Fruit fly (Drosophila melanogaster) whole organism, embryonic: ENCODE data around the gene CG10063.
A peak's percentile ranks its signal among the peaks of the same experiment; 100 is the strongest.

Source experiments
- Ada2b ChIP-seq: fragments of 200-800 bp; sonication (Bioruptor generic); IDR thresholded peaks from 2 replicates; pipeline ENCODE4 v1.3.6; 2022; ENCODE audit warnings: missing biosample characterization, missing genetic modification characterization
- Adf1 ChIP-seq: fragments of 200-800 bp; sonication (Bioruptor generic); IDR thresholded peaks from 2 replicates; pipeline ENCODE4 v1.3.6; 2022; ENCODE audit warnings: missing biosample characterization, missing genetic modification characterization
- CG10267 ChIP-seq: fragments of 200-800 bp; sonication (Bioruptor generic); optimal IDR thresholded peaks from 2 replicates; lab custom pipeline; 2018; ENCODE audit warnings: missing biosample characterization, mild to moderate bottlenecking, missing genetic modification characterization, moderate library complexity
- CG10274 ChIP-seq: fragments of 200-800 bp; sonication (Bioruptor generic); optimal IDR thresholded peaks from 3 replicates; lab custom pipeline; 2017; ENCODE audit warnings: missing biosample characterization, mild to moderate bottlenecking, missing genetic modification characterization
- CG11093 ChIP-seq: fragments of 200-800 bp; sonication (Bioruptor generic); IDR thresholded peaks from 3 replicates; pipeline ENCODE4 v1.3.6; 2022; ENCODE audit warnings: missing biosample characterization, missing genetic modification characterization
- CG11560 ChIP-seq: fragments of 200-800 bp; sonication (Bioruptor generic); IDR thresholded peaks from 3 replicates; pipeline ENCODE4 v1.3.6; 2022; ENCODE audit warnings: missing biosample characterization, missing genetic modification characterization
- CG13287 ChIP-seq: fragments of 200-800 bp; sonication (Bioruptor generic); IDR thresholded peaks from 2 replicates; pipeline ENCODE4 v1.3.6; 2022; ENCODE audit warnings: missing biosample characterization, missing genetic modification characterization; ENCODE audit not compliant: partially characterized antibody
- CG14441 ChIP-seq: fragments of 200-800 bp; sonication (Bioruptor generic); IDR thresholded peaks from 2 replicates; pipeline ENCODE4 v1.3.6; 2022; ENCODE audit warnings: missing biosample characterization, missing genetic modification characterization
- CG16863 ChIP-seq: fragments of 200-800 bp; sonication (Bioruptor generic); optimal IDR thresholded peaks from 3 replicates; lab custom pipeline; 2016; ENCODE audit warnings: missing biosample characterization, missing genetic modification characterization
- CG17328 ChIP-seq: fragments of 200-800 bp; sonication (Bioruptor generic); IDR thresholded peaks from 2 replicates; pipeline ENCODE4 v1.3.6; 2022; ENCODE audit warnings: missing biosample characterization, missing genetic modification characterization
- CG30431 ChIP-seq: fragments of 200-800 bp; sonication (Bioruptor generic); optimal IDR thresholded peaks from 2 replicates; lab custom pipeline; 2017; ENCODE audit warnings: missing biosample characterization, missing genetic modification characterization
- CG4360 ChIP-seq: fragments of 200-800 bp; sonication (Bioruptor generic); IDR thresholded peaks from 2 replicates; pipeline ENCODE4 v1.3.6; 2022; ENCODE audit warnings: missing biosample characterization, missing genetic modification characterization
- CG7372 ChIP-seq: fragments of 200-800 bp; sonication (Bioruptor generic); IDR thresholded peaks from 2 replicates; pipeline ENCODE4 v1.3.6; 2022; ENCODE audit warnings: missing biosample characterization, missing genetic modification characterization
- CG7745 ChIP-seq: fragments of 200-800 bp; sonication (Bioruptor generic); optimal IDR thresholded peaks from 2 replicates; lab custom pipeline; 2018; ENCODE audit warnings: missing biosample characterization, mild to moderate bottlenecking, missing genetic modification characterization, moderate library complexity
- CG7786 ChIP-seq: fragments of 200-800 bp; sonication (Bioruptor generic); optimal IDR thresholded peaks from 2 replicates; lab custom pipeline; 2016; ENCODE audit warnings: missing biosample characterization, missing genetic modification characterization
- CG8290 ChIP-seq, 3 experiments: fragments of 200-800 bp; sonication (Bioruptor generic); optimal IDR thresholded peaks; 2 replicates each; lab custom pipeline; 2016 to 2019; ENCODE audit warnings: missing biosample characterization in 3 of 3, missing genetic modification characterization in 3 of 3, mild to moderate bottlenecking in 2 of 3, moderate library complexity in 1 of 3
- CrebB ChIP-seq: fragments of 200-800 bp; sonication (Bioruptor generic); optimal IDR thresholded peaks from 3 replicates; lab custom pipeline; 2018; ENCODE audit warnings: missing biosample characterization, mild to moderate bottlenecking, missing genetic modification characterization
- Dll ChIP-seq: fragments of 200-800 bp; sonication (Bioruptor generic); IDR thresholded peaks from 4 replicates; pipeline ENCODE4 v1.3.6; 2022; ENCODE audit warnings: missing biosample characterization, missing genetic modification characterization; ENCODE audit not compliant: partially characterized antibody
- Fer1 ChIP-seq: fragments of 200-800 bp; sonication (Bioruptor generic); optimal IDR thresholded peaks from 2 replicates; lab custom pipeline; 2017; ENCODE audit warnings: missing biosample characterization, mild to moderate bottlenecking, missing genetic modification characterization
- HHEX ChIP-seq: fragments of 200-800 bp; sonication (Bioruptor generic); optimal IDR thresholded peaks from 3 replicates; lab custom pipeline; 2017; ENCODE audit warnings: missing biosample characterization, mild to moderate bottlenecking, missing genetic modification characterization, missing genetic modification reagents
- HLH3B ChIP-seq: fragments of 200-800 bp; sonication (Bioruptor generic); IDR thresholded peaks from 2 replicates; pipeline ENCODE4 v1.3.6; 2022; ENCODE audit warnings: missing biosample characterization, missing genetic modification characterization
- Jarid2 ChIP-seq: fragments of 200-800 bp; sonication (Bioruptor generic); optimal IDR thresholded peaks from 3 replicates; lab custom pipeline; 2017; ENCODE audit warnings: mild to moderate bottlenecking, missing biosample characterization, missing genetic modification reagents, missing genetic modification characterization
- PHDP ChIP-seq: fragments of 200-800 bp; sonication (Bioruptor generic); optimal IDR thresholded peaks from 3 replicates; lab custom pipeline; 2018; ENCODE audit warnings: missing biosample characterization, mild to moderate bottlenecking, missing genetic modification characterization, moderate library complexity
- Pdp1 ChIP-seq, 2 experiments: fragments of 200-800 bp; sonication (Bioruptor generic); optimal IDR thresholded peaks; 3 replicates each; lab custom pipeline; 2016; ENCODE audit warnings: missing biosample characterization in 2 of 2, missing genetic modification characterization in 2 of 2, mild to moderate bottlenecking in 1 of 2, moderate library complexity in 1 of 2
- Side ChIP-seq: fragments of 200-800 bp; sonication (Bioruptor generic); optimal IDR thresholded peaks from 2 replicates; lab custom pipeline; 2016; ENCODE audit warnings: missing biosample characterization, missing genetic modification characterization
- Trl ChIP-seq, 3 experiments: fragments of >200 bp in 2 of 3; fragments of 200-800 bp in 1 of 3; sonication (Bioruptor generic) in 1 of 3; optimal IDR thresholded peaks; 2 replicates in 1 of 3; 3 replicates in 2 of 3; lab custom pipeline; 2016 to 2017; ENCODE audit warnings: missing biosample characterization in 1 of 3, missing genetic modification characterization in 1 of 3
- Xrp1 ChIP-seq: fragments of 200-800 bp; sonication (Bioruptor generic); IDR thresholded peaks from 2 replicates; pipeline ENCODE4 v1.3.6; 2022; ENCODE audit warnings: missing biosample characterization, missing genetic modification characterization
- bbx ChIP-seq: fragments of 200-800 bp; sonication (Bioruptor generic); IDR thresholded peaks from 2 replicates; pipeline ENCODE4 v1.3.6; 2022; ENCODE audit warnings: missing biosample characterization, missing genetic modification characterization; ENCODE audit not compliant: partially characterized antibody
- bowl ChIP-seq: fragments of 200-800 bp; sonication (Bioruptor generic); IDR thresholded peaks from 2 replicates; pipeline ENCODE4 v1.3.6; 2022; ENCODE audit warnings: missing biosample characterization, missing genetic modification characterization
- chm ChIP-seq: fragments of 200-800 bp; sonication (Bioruptor generic); IDR thresholded peaks from 2 replicates; pipeline ENCODE4 v1.3.6; 2022; ENCODE audit warnings: missing biosample characterization, missing genetic modification characterization
- crol ChIP-seq: fragments of 200-800 bp; sonication (Bioruptor generic); IDR thresholded peaks from 2 replicates; pipeline ENCODE4 v1.3.6; 2022; ENCODE audit warnings: missing biosample characterization, missing genetic modification characterization
- crp ChIP-seq, 2 experiments: fragments of 200-800 bp; sonication (Bioruptor generic); optimal IDR thresholded peaks; 2 replicates in 1 of 2; 3 replicates in 1 of 2; lab custom pipeline; 2017; ENCODE audit warnings: missing biosample characterization in 2 of 2, missing genetic modification characterization in 2 of 2, mild to moderate bottlenecking in 1 of 2, moderate library complexity in 1 of 2
- dysf ChIP-seq: fragments of 200-800 bp; sonication (Bioruptor generic); IDR thresholded peaks from 3 replicates; pipeline ENCODE4 v1.3.6; 2022; ENCODE audit warnings: missing biosample characterization, missing genetic modification characterization
- fu2 ChIP-seq: fragments of 200-800 bp; sonication (Bioruptor generic); optimal IDR thresholded peaks from 2 replicates; lab custom pipeline; 2016; ENCODE audit warnings: missing biosample characterization, missing genetic modification characterization
- jigr1 ChIP-seq: fragments of 200-800 bp; sonication (Bioruptor generic); IDR thresholded peaks from 3 replicates; pipeline ENCODE4 v1.3.6; 2022; ENCODE audit warnings: missing biosample characterization, missing genetic modification characterization
- lab ChIP-seq: fragments of 200-800 bp; sonication (Bioruptor generic); optimal IDR thresholded peaks from 3 replicates; lab custom pipeline; 2017; ENCODE audit warnings: missing biosample characterization, missing genetic modification characterization, mild to moderate bottlenecking, moderate library complexity, missing genetic modification reagents
- mirr ChIP-seq: fragments of 200-800 bp; sonication (Bioruptor generic); optimal IDR thresholded peaks from 3 replicates; lab custom pipeline; 2018; ENCODE audit warnings: missing biosample characterization, mild to moderate bottlenecking, missing genetic modification characterization
- rib ChIP-seq: fragments of 200-800 bp; sonication (Bioruptor generic); IDR thresholded peaks from 2 replicates; pipeline ENCODE4 v1.3.6; 2022; ENCODE audit warnings: missing biosample characterization, missing genetic modification characterization
- schlank ChIP-seq: fragments of 200-800 bp; sonication (Bioruptor generic); optimal IDR thresholded peaks from 2 replicates; lab custom pipeline; 2018; ENCODE audit warnings: missing biosample characterization, mild to moderate bottlenecking, missing genetic modification characterization
- scrt ChIP-seq: fragments of 200-800 bp; sonication (Bioruptor generic); optimal IDR thresholded peaks from 2 replicates; lab custom pipeline; 2018; ENCODE audit warnings: missing biosample characterization, mild to moderate bottlenecking, missing genetic modification characterization, moderate library complexity
- sens ChIP-seq: fragments of 200-800 bp; sonication (Bioruptor generic); peaks from one replicate; lab custom pipeline; 2016; ENCODE audit warnings: missing biosample characterization, missing genetic modification characterization
- seq ChIP-seq: fragments of 200-800 bp; sonication (Bioruptor generic); IDR thresholded peaks from 2 replicates; pipeline ENCODE4 v1.3.6; 2022; ENCODE audit warnings: missing biosample characterization, missing genetic modification characterization
- slbo ChIP-seq: fragments of 200-800 bp; sonication (Bioruptor generic); IDR thresholded peaks from 2 replicates; pipeline ENCODE4 v1.3.6; 2022; ENCODE audit warnings: missing biosample characterization, missing genetic modification characterization
- twi ChIP-seq: fragments of 200-800 bp; optimal IDR thresholded peaks from 2 replicates; lab custom pipeline; 2019; ENCODE audit warnings: missing biosample characterization, mild to moderate bottlenecking, missing genetic modification characterization, moderate library complexity
- yki ChIP-seq: fragments of >200 bp; optimal IDR thresholded peaks from 3 replicates; lab custom pipeline; 2018

The CG10063 gene

dm6 chr3L:6998692-6999091 is 26.4 kb upstream of the CG10063 start, which contains the start of gene Mp (continued):
- peak; percentile 12; the same call in 1 of the 3 replicates for TF ChIP-seq dysf (GFP tag; lab: Robert Waterston, UW)
- peak; percentile 57 for TF ChIP-seq slbo (GFP tag; lab: Robert Waterston, UW)
- TF ChIP-seq CG11093 = no peak
- no peak for TF ChIP-seq Side
- no peak for TF ChIP-seq CG8290 (GFP tag; optimal IDR thresholded peaks at IDR 0.05; lab: Kevin White, UChicago)
- peak in 1 of 2 experiments; percentile 46 for TF ChIP-seq CG8290 (tag; optimal IDR thresholded peaks at IDR 0.05; lab: Kevin White, UChicago)
- no peak for TF ChIP-seq seq (GFP tag; lab: Robert Waterston, UW)
- TF ChIP-seq CG14441 (GFP tag; lab: Robert Waterston, UW) = 0 out of 2 replicates have a peak, but pooled peaks have one; percentile 31
- TF ChIP-seq chm = peak; percentile 41; the same call in 1 of the 2 replicates
- no peak for TF ChIP-seq jigr1 (GFP tag; lab: Robert Waterston, UW)
- peak; percentile 18 for TF ChIP-seq scrt
- TF ChIP-seq Ada2b (GFP tag; lab: Robert Waterston, UW) = no peak
- peak; percentile 70 for TF ChIP-seq sens
- 0 out of 2 replicates have a peak, but pooled peaks have one; percentile 12 for TF ChIP-seq bowl (GFP tag; lab: Robert Waterston, UW)
- TF ChIP-seq lab (GFP tag; lab: Kevin White, UChicago) = peak; percentile 26
- no peak for TF ChIP-seq CG11560 (tag; lab: Robert Waterston, UW)
- no peak for TF ChIP-seq Xrp1 (GFP tag; lab: Robert Waterston, UW)
- peak; percentile 16 for TF ChIP-seq PHDP
- TF ChIP-seq Jarid2 = peak; percentile 78
- no peak for TF ChIP-seq CG10267 (tag; lab: Kevin White, UChicago)
- TF ChIP-seq twi (tag; lab: Kevin White, UChicago) = no peak
- TF ChIP-seq CG10274 = peak; percentile 47
- TF ChIP-seq CG17328 (GFP tag; lab: Robert Waterston, UW) = no peak

dm6 chr3L:6997410-6997809 is 25.1 kb upstream of the CG10063 start:
- TF ChIP-seq yki (lab: Kevin White, UChicago) (peak; percentile 40), Trl (optimal IDR thresholded peaks at IDR 0.05; lab: Kevin White, UChicago) (peak; percentile 78 to 94), Trl (GFP tag; optimal IDR thresholded peaks at IDR 0.05; lab: Kevin White, UChicago) (no peak), Dll (0 out of 4 replicates have a peak, but pooled peaks have one; percentile 27), CrebB (tag; lab: Kevin White, UChicago) (no peak), Adf1 (GFP tag; lab: Robert Waterston, UW) (peak; percentile 92), fu2 (GFP tag; lab: Kevin White, UChicago) (no peak), CG7745 (tag; lab: Kevin White, UChicago) (no peak), CG11560 (tag; lab: Robert Waterston, UW) (no peak), crol (no peak), Fer1 (GFP tag; lab: Kevin White, UChicago) (no peak), rib (no peak), Pdp1 (GFP tag; optimal IDR thresholded peaks at IDR 0.05; lab: Kevin White, UChicago) (no peak), CG7786 (GFP tag; lab: Kevin White, UChicago) (no peak), CG16863 (GFP tag; lab: Kevin White, UChicago) (no peak), mirr (no peak), CG30431 (GFP tag; lab: Kevin White, UChicago) (no peak), HLH3B (GFP tag; lab: Robert Waterston, UW) (no peak), HHEX (GFP tag; lab: Kevin White, UChicago) (no peak), CG13287 (GFP tag; lab: Robert Waterston, UW) (peak; percentile 33; the same call in 1 of the 2 replicates), scrt (peak; percentile 31), crp (GFP tag; optimal IDR thresholded peaks at IDR 0.05; lab: Kevin White, UChicago) (no peak), bbx (GFP tag; lab: Robert Waterston, UW) (no peak; the same call in 1 of the 2 replicates), CG7372 (GFP tag; lab: Robert Waterston, UW) (peak; percentile 63), CG4360 (GFP tag; lab: Robert Waterston, UW) (no peak), schlank (tag; lab: Kevin White, UChicago) (no peak)
